Fruit fly (Drosophila melanogaster) whole organism, embryonic: ENCODE measurements around the gene CG4914.

Experiments
- Abd-B ChIP-seq: fragments of 200-800 bp; sonication (Bioruptor generic); optimal IDR thresholded peaks from 2 replicates; lab custom pipeline; 2018; ENCODE audit warnings: missing biosample characterization, mild to moderate bottlenecking, missing genetic modification characterization, moderate library complexity
- Bdp1 ChIP-seq: fragments of 200-800 bp; sonication (Bioruptor generic); optimal IDR thresholded peaks from 3 replicates; lab custom pipeline; 2016; ENCODE audit warnings: missing biosample characterization, missing genetic modification characterization
- CG10462 ChIP-seq: fragments of 200-800 bp; sonication (Bioruptor generic); optimal IDR thresholded peaks from 2 replicates; lab custom pipeline; 2016; ENCODE audit warnings: missing biosample characterization, missing genetic modification characterization
- CG1529 ChIP-seq: fragments of 200-800 bp; sonication (Bioruptor generic); optimal IDR thresholded peaks from 3 replicates; lab custom pipeline; 2018; ENCODE audit warnings: missing biosample characterization, missing genetic modification characterization
- CG16779 ChIP-seq: fragments of 200-800 bp; sonication (Bioruptor generic); IDR thresholded peaks from 2 replicates; pipeline ENCODE4 v1.3.6; 2022; ENCODE audit warnings: missing biosample characterization, missing genetic modification characterization
- CG17385 ChIP-seq: fragments of 200-800 bp; sonication (Bioruptor generic); optimal IDR thresholded peaks from 3 replicates; lab custom pipeline; 2018; ENCODE audit warnings: missing biosample characterization, mild to moderate bottlenecking, missing genetic modification characterization
- CG2199 ChIP-seq: fragments of 200-800 bp; sonication (Bioruptor generic); IDR thresholded peaks from 3 replicates; pipeline ENCODE4 v1.3.6; 2022; ENCODE audit warnings: missing biosample characterization, missing genetic modification characterization
- CG2889 ChIP-seq: fragments of 200-800 bp; sonication (Bioruptor generic); IDR thresholded peaks from 3 replicates; pipeline ENCODE4 v1.3.6; 2022; ENCODE audit warnings: missing biosample characterization, missing genetic modification characterization
- CG5180 ChIP-seq: fragments of 200-800 bp; sonication (Bioruptor generic); optimal IDR thresholded peaks from 3 replicates; lab custom pipeline; 2017; ENCODE audit warnings: missing biosample characterization, missing genetic modification characterization, mild to moderate bottlenecking, moderate library complexity, missing genetic modification reagents
- CG5245 ChIP-seq: fragments of 200-800 bp; sonication (Bioruptor generic); optimal IDR thresholded peaks from 3 replicates; lab custom pipeline; 2016; ENCODE audit warnings: missing biosample characterization, missing genetic modification characterization
- CG7271 ChIP-seq: fragments of 200-800 bp; sonication (Bioruptor generic); optimal IDR thresholded peaks from 2 replicates; lab custom pipeline; 2018; ENCODE audit warnings: missing biosample characterization, mild to moderate bottlenecking, missing genetic modification characterization, moderate library complexity
- CG8290 ChIP-seq, 3 experiments: fragments of 200-800 bp; sonication (Bioruptor generic); optimal IDR thresholded peaks; 2 replicates each; lab custom pipeline; 2016 to 2019; ENCODE audit warnings: missing biosample characterization in 3 of 3, missing genetic modification characterization in 3 of 3, mild to moderate bottlenecking in 2 of 3, moderate library complexity in 1 of 3
- CrebB ChIP-seq: fragments of 200-800 bp; sonication (Bioruptor generic); optimal IDR thresholded peaks from 3 replicates; lab custom pipeline; 2018; ENCODE audit warnings: missing biosample characterization, mild to moderate bottlenecking, missing genetic modification characterization
- Deaf1 ChIP-seq: fragments of 200-800 bp; optimal IDR thresholded peaks from 3 replicates; lab custom pipeline; 2019; ENCODE audit warnings: missing biosample characterization, mild to moderate bottlenecking, missing genetic modification characterization, moderate library complexity
- Dll ChIP-seq: fragments of 200-800 bp; sonication (Bioruptor generic); IDR thresholded peaks from 4 replicates; pipeline ENCODE4 v1.3.6; 2022; ENCODE audit warnings: missing biosample characterization, missing genetic modification characterization; ENCODE audit not compliant: partially characterized antibody
- E2f1 ChIP-seq: fragments of 200-800 bp; sonication (Bioruptor generic); IDR thresholded peaks from 2 replicates; pipeline ENCODE4 v1.3.6; 2022; ENCODE audit warnings: missing biosample characterization, missing genetic modification characterization
- MTF-1 ChIP-seq: fragments of 200-800 bp; sonication (Bioruptor generic); optimal IDR thresholded peaks from 2 replicates; lab custom pipeline; 2018; ENCODE audit warnings: missing biosample characterization, mild to moderate bottlenecking, missing genetic modification characterization, borderline replicate concordance
- Meics ChIP-seq: fragments of 200-800 bp; sonication (Bioruptor generic); optimal IDR thresholded peaks from 2 replicates; lab custom pipeline; 2017; ENCODE audit warnings: missing biosample characterization, mild to moderate bottlenecking, missing genetic modification characterization
- NC2β ChIP-seq: fragments of 200-800 bp; sonication (Bioruptor generic); optimal IDR thresholded peaks from 2 replicates; lab custom pipeline; 2016; ENCODE audit warnings: missing biosample characterization, missing genetic modification characterization
- Oli ChIP-seq: fragments of 200-800 bp; sonication (Bioruptor generic); optimal IDR thresholded peaks from 2 replicates; lab custom pipeline; 2018; ENCODE audit warnings: missing biosample characterization, mild to moderate bottlenecking, missing genetic modification characterization, moderate library complexity
- Pdp1 ChIP-seq, 2 experiments: fragments of 200-800 bp; sonication (Bioruptor generic); optimal IDR thresholded peaks; 3 replicates each; lab custom pipeline; 2016; ENCODE audit warnings: missing biosample characterization in 2 of 2, missing genetic modification characterization in 2 of 2, mild to moderate bottlenecking in 1 of 2, moderate library complexity in 1 of 2
- Xbp1 ChIP-seq: fragments of 200-800 bp; sonication (Bioruptor generic); optimal IDR thresholded peaks from 3 replicates; lab custom pipeline; 2016; ENCODE audit warnings: missing biosample characterization, mild to moderate bottlenecking, missing genetic modification characterization
- amos ChIP-seq: fragments of 200-800 bp; sonication (Bioruptor generic); IDR thresholded peaks from 2 replicates; pipeline ENCODE4 v1.3.6; 2022; ENCODE audit warnings: missing biosample characterization, missing genetic modification characterization; ENCODE audit not compliant: partially characterized antibody
- aop ChIP-seq: fragments of 200-800 bp; sonication (Bioruptor generic); IDR thresholded peaks from 2 replicates; pipeline ENCODE4 v1.3.6; 2022; ENCODE audit warnings: missing biosample characterization, missing genetic modification characterization
- bab2 ChIP-seq: fragments of 200-800 bp; sonication (Bioruptor generic); optimal IDR thresholded peaks from 2 replicates; lab custom pipeline; 2016; ENCODE audit warnings: missing biosample characterization, missing genetic modification characterization
- cato ChIP-seq: fragments of 200-800 bp; sonication (Bioruptor generic); optimal IDR thresholded peaks from 2 replicates; lab custom pipeline; 2016; ENCODE audit warnings: missing biosample characterization, missing genetic modification characterization, borderline replicate concordance
- caup ChIP-seq: fragments of 200-800 bp; sonication (Bioruptor generic); optimal IDR thresholded peaks from 3 replicates; lab custom pipeline; 2017; ENCODE audit warnings: missing biosample characterization, mild to moderate bottlenecking, missing genetic modification characterization, moderate library complexity; ENCODE audit not compliant: severe bottlenecking
- ci ChIP-seq: fragments of 200-800 bp; sonication (Bioruptor generic); IDR thresholded peaks from 3 replicates; pipeline ENCODE4 v1.3.6; 2022; ENCODE audit warnings: missing biosample characterization, missing genetic modification characterization
- fd96Cb ChIP-seq: fragments of 200-800 bp; sonication (Bioruptor generic); optimal IDR thresholded peaks from 2 replicates; lab custom pipeline; 2018; ENCODE audit warnings: missing biosample characterization, mild to moderate bottlenecking, missing genetic modification characterization, moderate library complexity
- hkb ChIP-seq, 2 experiments: fragments of 200-800 bp in 1 of 2; fragments of >200 bp in 1 of 2; sonication (Bioruptor generic) in 1 of 2; IDR thresholded peaks in 1 of 2; optimal IDR thresholded peaks in 1 of 2; 2 replicates each; pipeline versions ENCODE4 v1.3.6 to Lab custom; 2017 to 2022; ENCODE audit warnings: missing biosample characterization in 1 of 2, missing genetic modification characterization in 1 of 2
- kni ChIP-seq: fragments of 200-800 bp; sonication (Bioruptor generic); optimal IDR thresholded peaks from 3 replicates; lab custom pipeline; 2017; ENCODE audit warnings: mild to moderate bottlenecking, missing biosample characterization, missing genetic modification reagents, missing genetic modification characterization
- knrl ChIP-seq: fragments of 200-800 bp; sonication (Bioruptor generic); IDR thresholded peaks from 3 replicates; pipeline ENCODE4 v1.3.6; 2022; ENCODE audit warnings: missing biosample characterization, missing genetic modification characterization; ENCODE audit not compliant: partially characterized antibody
- lab ChIP-seq: fragments of 200-800 bp; sonication (Bioruptor generic); optimal IDR thresholded peaks from 3 replicates; lab custom pipeline; 2017; ENCODE audit warnings: missing biosample characterization, missing genetic modification characterization, mild to moderate bottlenecking, moderate library complexity, missing genetic modification reagents
- lola ChIP-seq, 3 experiments: fragments of >200 bp in 2 of 3; fragments of 200-800 bp in 1 of 3; sonication (Bioruptor generic) in 1 of 3; optimal IDR thresholded peaks; 2 replicates each; lab custom pipeline; 2017 to 2019; ENCODE audit warnings: missing biosample characterization in 3 of 3, missing genetic modification characterization in 3 of 3, mild to moderate bottlenecking in 1 of 3, moderate library complexity in 1 of 3
- lov ChIP-seq, 2 experiments: fragments of 200-800 bp in 1 of 2; fragments of >200 bp in 1 of 2; sonication (Bioruptor generic) in 1 of 2; IDR thresholded peaks in 1 of 2; optimal IDR thresholded peaks in 1 of 2; 2 replicates in 1 of 2; 3 replicates in 1 of 2; pipeline versions ENCODE4 v1.3.6 to Lab custom; 2017 to 2022; ENCODE audit warnings: missing biosample characterization in 1 of 2, missing genetic modification characterization in 1 of 2
- luna ChIP-seq: fragments of 200-800 bp; sonication (Bioruptor generic); optimal IDR thresholded peaks from 2 replicates; lab custom pipeline; 2016; ENCODE audit warnings: missing biosample characterization, missing genetic modification characterization
- otp ChIP-seq: fragments of 200-800 bp; sonication (Bioruptor generic); IDR thresholded peaks from 3 replicates; pipeline ENCODE4, ENCODE4 v1.3.6; 2022; ENCODE audit warnings: missing biosample characterization, missing genetic modification characterization
- pb ChIP-seq: fragments of 200-800 bp; sonication (Bioruptor generic); optimal IDR thresholded peaks from 3 replicates; lab custom pipeline; 2016; ENCODE audit warnings: missing biosample characterization, missing genetic modification characterization
- pfk ChIP-seq: fragments of 200-800 bp; sonication (Bioruptor generic); optimal IDR thresholded peaks from 2 replicates; lab custom pipeline; 2018; ENCODE audit warnings: missing biosample characterization, mild to moderate bottlenecking, missing genetic modification characterization, moderate library complexity
- rib ChIP-seq: fragments of 200-800 bp; sonication (Bioruptor generic); IDR thresholded peaks from 2 replicates; pipeline ENCODE4 v1.3.6; 2022; ENCODE audit warnings: missing biosample characterization, missing genetic modification characterization
- schlank ChIP-seq: fragments of 200-800 bp; sonication (Bioruptor generic); optimal IDR thresholded peaks from 2 replicates; lab custom pipeline; 2018; ENCODE audit warnings: missing biosample characterization, mild to moderate bottlenecking, missing genetic modification characterization
- sr ChIP-seq: fragments of 200-800 bp; sonication (Bioruptor generic); IDR thresholded peaks from 3 replicates; pipeline ENCODE4 v1.3.6; 2022; ENCODE audit warnings: missing biosample characterization, missing genetic modification characterization
- trem ChIP-seq: fragments of 200-800 bp; optimal IDR thresholded peaks from 3 replicates; lab custom pipeline; 2019; ENCODE audit warnings: missing biosample characterization, mild to moderate bottlenecking, missing genetic modification characterization, moderate library complexity
- twi ChIP-seq: fragments of 200-800 bp; optimal IDR thresholded peaks from 2 replicates; lab custom pipeline; 2019; ENCODE audit warnings: missing biosample characterization, mild to moderate bottlenecking, missing genetic modification characterization, moderate library complexity
- vnd ChIP-seq: fragments of 200-800 bp; sonication (Bioruptor generic); IDR thresholded peaks from 3 replicates; pipeline ENCODE4 v1.3.6; 2022; ENCODE audit warnings: missing biosample characterization, missing genetic modification characterization; ENCODE audit not compliant: partially characterized antibody
- z ChIP-seq: fragments of 200-800 bp; sonication (Bioruptor generic); IDR thresholded peaks from 3 replicates; pipeline ENCODE4 v1.3.6; 2022; ENCODE audit warnings: missing biosample characterization, missing genetic modification characterization

CG4914 gene

dm6 chr3L:14672387-14673110, 5.4 kb downstream of the CG4914 start, which contains the start of the genes CG43121 and ome (continued):
- peak; percentile 23 for TF ChIP-seq CrebB
- peak; percentile 68; the same call in 1 of the 3 replicates for TF ChIP-seq CG2199
- no peak for TF ChIP-seq lola (GFP tag; optimal IDR thresholded peaks at IDR 0.05; lab: Kevin White, UChicago)
- no peak for TF ChIP-seq hkb (optimal IDR thresholded peaks at IDR 0.05; lab: Kevin White, UChicago)
- TF ChIP-seq hkb (GFP tag; IDR thresholded peaks at IDR 0.05; lab: Robert Waterston, UW), result peak; percentile 58; the same call in 1 of the 2 replicates
- peak; percentile 18 for TF ChIP-seq CG5180 (GFP tag; lab: Kevin White, UChicago)
- TF ChIP-seq MTF-1 (GFP tag; lab: Kevin White, UChicago), result peak; percentile 42
- TF ChIP-seq cato (GFP tag; lab: Kevin White, UChicago), result no peak
- peak; percentile 49 for TF ChIP-seq Deaf1 (tag; lab: Kevin White, UChicago)
- TF ChIP-seq lov (optimal IDR thresholded peaks at IDR 0.05; lab: Kevin White, UChicago), result no peak
- no peak for TF ChIP-seq lov (GFP tag; IDR thresholded peaks at IDR 0.05; lab: Robert Waterston, UW)
- TF ChIP-seq aop (GFP tag; lab: Robert Waterston, UW), result no peak
- TF ChIP-seq pfk (GFP tag; lab: Kevin White, UChicago), result peak; percentile 37
- TF ChIP-seq pb, result peak; percentile 21
- peak; percentile 2 for TF ChIP-seq bab2 (GFP tag; lab: Kevin White, UChicago)
- TF ChIP-seq luna, result no peak
- TF ChIP-seq CG1529 (GFP tag; lab: Kevin White, UChicago), result peak; percentile 5
- peak; percentile 59; the same call in 1 of the 3 replicates for TF ChIP-seq z (GFP tag; lab: Robert Waterston, UW)
- no peak for TF ChIP-seq twi (tag; lab: Kevin White, UChicago)
- no peak for TF ChIP-seq CG5245 (GFP tag; lab: Kevin White, UChicago)
- no peak for TF ChIP-seq CG2889 (GFP tag; lab: Robert Waterston, UW)
- no peak for TF ChIP-seq knrl
- peak; percentile 3 for TF ChIP-seq kni (GFP tag; lab: Kevin White, UChicago)
- TF ChIP-seq vnd (GFP tag; lab: Robert Waterston, UW), result no peak
- peak; percentile 28 for TF ChIP-seq CG17385
- TF ChIP-seq rib (GFP tag; lab: Robert Waterston, UW), result peak; percentile 58; the same call in 1 of the 2 replicates
- TF ChIP-seq Dll (GFP tag; lab: Robert Waterston, UW), result no peak
- no peak for TF ChIP-seq amos (GFP tag; lab: Robert Waterston, UW)
- peak in 1 of 2 experiments; percentile 16 for TF ChIP-seq Pdp1 (GFP tag; optimal IDR thresholded peaks at IDR 0.05; lab: Kevin White, UChicago)
- TF ChIP-seq fd96Cb (tag; lab: Kevin White, UChicago), result no peak
- TF ChIP-seq Oli (tag; lab: Kevin White, UChicago), result peak; percentile 1
- no peak for TF ChIP-seq CG10462
- TF ChIP-seq CG8290 (GFP tag; optimal IDR thresholded peaks at IDR 0.05; lab: Kevin White, UChicago), result no peak
- TF ChIP-seq CG8290 (tag; optimal IDR thresholded peaks at IDR 0.05; lab: Kevin White, UChicago), result peak in 1 of 2 experiments; percentile 6
- no peak for TF ChIP-seq schlank (tag; lab: Kevin White, UChicago)
- peak; percentile 9 for TF ChIP-seq NC2β (GFP tag; lab: Kevin White, UChicago)
- TF ChIP-seq trem, result no peak
- peak; percentile 12; the same call in 1 of the 2 replicates for TF ChIP-seq E2f1
- TF ChIP-seq lab (GFP tag; lab: Kevin White, UChicago), result peak; percentile 34
- TF ChIP-seq ci (GFP tag; lab: Robert Waterston, UW), result peak; percentile 81
- peak; percentile 20 for TF ChIP-seq Bdp1 (GFP tag; lab: Kevin White, UChicago)
- TF ChIP-seq sr (GFP tag; lab: Robert Waterston, UW), result 0 out of 3 replicates have a peak, but pooled peaks have one; percentile 47
- peak; percentile 5 for TF ChIP-seq Xbp1 (GFP tag; lab: Kevin White, UChicago)
- TF ChIP-seq caup, result peak; percentile 62
- TF ChIP-seq CG16779 (GFP tag; lab: Robert Waterston, UW), result 0 out of 2 replicates have a peak, but pooled peaks have one; percentile 51
- TF ChIP-seq otp, result peak; percentile 60; the same call in 2 of the 3 replicates
- no peak for TF ChIP-seq CG7271
- no peak for TF ChIP-seq Meics (GFP tag; lab: Kevin White, UChicago)
- TF ChIP-seq Abd-B (GFP tag; lab: Kevin White, UChicago), result no peak
